ENCODE assay signal across 5 worm cellular contexts in genomic region chrIV:5317106-5317505, ce11.
TF ChIP-seq lines count a peak whose summit lies in the region.

No protein-coding gene starts in this region.

TF ChIP-seq in whole organism, L1 larva, 84 proteins besides CTCF, POLR2A, EP300 and RAD21 (continues in another document):
- TF ChIP-seq nhr-90 (tag; optimal IDR thresholded peaks at IDR 0.05; lab: Kevin White, UChicago; ENCODE audit: poor library complexity) = peak; percentile 87
- no peak for TF ChIP-seq hlh-4 (tag; optimal IDR thresholded peaks at IDR 0.05; lab: Kevin White, UChicago)
- TF ChIP-seq lir-3 (tag; optimal IDR thresholded peaks at IDR 0.05; lab: Kevin White, UChicago; ENCODE audit: poor library complexity) = no peak
- no peak for TF ChIP-seq fkh-4 (tag; optimal IDR thresholded peaks at IDR 0.05; lab: Kevin White, UChicago; ENCODE audit: borderline replicate concordance)
- TF ChIP-seq snu-23 (GFP tag; optimal IDR thresholded peaks at IDR 0.05; lab: Kevin White, UChicago) = peak; percentile 61
- TF ChIP-seq nhr-77 (tag; optimal IDR thresholded peaks at IDR 0.05; lab: Kevin White, UChicago) = no peak
- TF ChIP-seq ces-1 (GFP tag; optimal IDR thresholded peaks at IDR 0.05; lab: Kevin White, UChicago) = no peak
- no peak for TF ChIP-seq sox-4 (tag; optimal IDR thresholded peaks at IDR 0.05; lab: Kevin White, UChicago)
- peak; percentile 92 for TF ChIP-seq nhr-85 (tag; lab: Kevin White, UChicago)
- no peak for TF ChIP-seq ceh-90 (tag; optimal IDR thresholded peaks at IDR 0.05; lab: Kevin White, UChicago)
- no peak for TF ChIP-seq egl-27 (tag; optimal IDR thresholded peaks at IDR 0.05; lab: Kevin White, UChicago)
- TF ChIP-seq nhr-47 (tag; optimal IDR thresholded peaks at IDR 0.05; lab: Kevin White, UChicago) = peak; percentile 59
- no peak for TF ChIP-seq tlp-1 (tag; optimal IDR thresholded peaks at IDR 0.05; lab: Kevin White, UChicago)
- TF ChIP-seq lin-35 (GFP tag; optimal IDR thresholded peaks at IDR 0.05; lab: Kevin White, UChicago) = peak in 1 of 2 experiments; percentile 44
- TF ChIP-seq nhr-76 (tag; optimal IDR thresholded peaks at IDR 0.05; lab: Kevin White, UChicago) = no peak
- TF ChIP-seq blmp-1 (tag; optimal IDR thresholded peaks at IDR 0.05; lab: Kevin White, UChicago) = no peak
- no peak for TF ChIP-seq nhr-28 (tag; optimal IDR thresholded peaks at IDR 0.05; lab: Kevin White, UChicago)
- TF ChIP-seq unc-30 (tag; optimal IDR thresholded peaks at IDR 0.05; lab: Kevin White, UChicago) = no peak
- no peak for TF ChIP-seq xbp-1 (tag; optimal IDR thresholded peaks at IDR 0.05; lab: Kevin White, UChicago)

TF ChIP-seq in whole organism, L2 larva, 48 proteins besides CTCF, POLR2A, EP300 and RAD21 (continues in another document):
- no peak for TF ChIP-seq mab-5 (tag; optimal IDR thresholded peaks at IDR 0.05; lab: Kevin White, UChicago)
- peak; percentile 5 for TF ChIP-seq F13H6.1 (tag; optimal IDR thresholded peaks at IDR 0.05; lab: Kevin White, UChicago)
- no peak for TF ChIP-seq unc-55 (GFP tag; optimal IDR thresholded peaks at IDR 0.05; lab: Kevin White, UChicago)
- TF ChIP-seq crh-2 (tag; optimal IDR thresholded peaks at IDR 0.05; lab: Kevin White, UChicago) = peak; percentile 25
- peak; percentile 58 for TF ChIP-seq gmeb-1 (tag; optimal IDR thresholded peaks at IDR 0.05; lab: Kevin White, UChicago)
- TF ChIP-seq peb-1 (tag; optimal IDR thresholded peaks at IDR 0.05; lab: Kevin White, UChicago) = no peak
- peak; percentile 2 for TF ChIP-seq fos-1 (tag; optimal IDR thresholded peaks at IDR 0.05; lab: Kevin White, UChicago)
- TF ChIP-seq nhr-12 (tag; optimal IDR thresholded peaks at IDR 0.05; lab: Kevin White, UChicago) = no peak
- no peak for TF ChIP-seq lin-11 (tag; optimal IDR thresholded peaks at IDR 0.05; lab: Kevin White, UChicago)
- peak; percentile 16 for TF ChIP-seq nhr-21 (tag; optimal IDR thresholded peaks at IDR 0.05; lab: Kevin White, UChicago)
- TF ChIP-seq lin-13 (GFP tag; optimal IDR thresholded peaks at IDR 0.05; lab: Kevin White, UChicago) = no peak
- TF ChIP-seq ama-1 (optimal IDR thresholded peaks at IDR 0.05; lab: Kevin White, UChicago) = peak; percentile 87
- TF ChIP-seq ztf-11 (tag; optimal IDR thresholded peaks at IDR 0.05; lab: Kevin White, UChicago) = no peak
- no peak for TF ChIP-seq zag-1 (tag; optimal IDR thresholded peaks at IDR 0.05; lab: Kevin White, UChicago)
- no peak for TF ChIP-seq nhr-129 (tag; optimal IDR thresholded peaks at IDR 0.05; lab: Kevin White, UChicago)
- no peak for TF ChIP-seq nhr-77 (tag; optimal IDR thresholded peaks at IDR 0.05; lab: Kevin White, UChicago)
- no peak for TF ChIP-seq unc-39 (tag; optimal IDR thresholded peaks at IDR 0.05; lab: Kevin White, UChicago)
- no peak for TF ChIP-seq nhr-23 (tag; optimal IDR thresholded peaks at IDR 0.05; lab: Kevin White, UChicago)
- no peak for TF ChIP-seq elt-1 (tag; optimal IDR thresholded peaks at IDR 0.05; lab: Kevin White, UChicago)
- peak; percentile 63 for TF ChIP-seq sma-3 (GFP tag; optimal IDR thresholded peaks at IDR 0.05; lab: Kevin White, UChicago)

TF ChIP-seq in whole organism, L3 larva, 47 proteins besides CTCF, POLR2A, EP300 and RAD21 (continues in another document):
- TF ChIP-seq egl-5 (tag; optimal IDR thresholded peaks at IDR 0.05; lab: Kevin White, UChicago) = no peak
- TF ChIP-seq ztf-4 (tag; optimal IDR thresholded peaks at IDR 0.05; lab: Kevin White, UChicago) = no peak
- no peak for TF ChIP-seq elt-1 (tag; optimal IDR thresholded peaks at IDR 0.05; lab: Kevin White, UChicago)
- TF ChIP-seq mdl-1 (tag; optimal IDR thresholded peaks at IDR 0.05; lab: Kevin White, UChicago) = no peak
- TF ChIP-seq nhr-28 (tag; optimal IDR thresholded peaks at IDR 0.05; lab: Kevin White, UChicago) = no peak
- TF ChIP-seq hmg-11 (tag; optimal IDR thresholded peaks at IDR 0.05; lab: Kevin White, UChicago) = no peak
- no peak for TF ChIP-seq eor-1 (tag; optimal IDR thresholded peaks at IDR 0.05; lab: Kevin White, UChicago)
- TF ChIP-seq tbx-2 (tag; optimal IDR thresholded peaks at IDR 0.05; lab: Kevin White, UChicago) = no peak
- peak; percentile 37 for TF ChIP-seq nhr-23 (tag; optimal IDR thresholded peaks at IDR 0.05; lab: Kevin White, UChicago)
- no peak for TF ChIP-seq nfya-1 (tag; optimal IDR thresholded peaks at IDR 0.05; lab: Kevin White, UChicago; ENCODE audit: insufficient read depth)
- peak; percentile 24 for TF ChIP-seq elt-2 (tag; optimal IDR thresholded peaks at IDR 0.05; lab: Kevin White, UChicago)
- TF ChIP-seq jun-1 (tag; optimal IDR thresholded peaks at IDR 0.05; lab: Kevin White, UChicago) = no peak
- no peak for TF ChIP-seq sea-2 (GFP tag; optimal IDR thresholded peaks at IDR 0.05; lab: Kevin White, UChicago)
- TF ChIP-seq nhr-77 (tag; optimal IDR thresholded peaks at IDR 0.05; lab: Kevin White, UChicago) = no peak
- no peak for TF ChIP-seq pqm-1 (tag; optimal IDR thresholded peaks at IDR 0.05; lab: Kevin White, UChicago)
- TF ChIP-seq nhr-43 (tag; optimal IDR thresholded peaks at IDR 0.05; lab: Kevin White, UChicago; ENCODE audit: poor library complexity, severe bottlenecking) = peak; percentile 54
- no peak for TF ChIP-seq R02D3.7 (tag; optimal IDR thresholded peaks at IDR 0.05; lab: Kevin White, UChicago)
- no peak for TF ChIP-seq elt-3 (tag; optimal IDR thresholded peaks at IDR 0.05; lab: Kevin White, UChicago)
- TF ChIP-seq snpc-4 (tag; optimal IDR thresholded peaks at IDR 0.05; lab: Kevin White, UChicago) = peak; percentile 95
- no peak for TF ChIP-seq nhr-67 (tag; optimal IDR thresholded peaks at IDR 0.05; lab: Kevin White, UChicago)
- TF ChIP-seq egl-27 (tag; optimal IDR thresholded peaks at IDR 0.05; lab: Kevin White, UChicago) = no peak

TF ChIP-seq in whole organism, L4 larva, 104 proteins besides CTCF, POLR2A, EP300 and RAD21:
- TF ChIP-seq snpc-4 (tag; optimal IDR thresholded peaks at IDR 0.05; lab: Kevin White, UChicago) (peak; percentile 78), dve-1 (tag; optimal IDR thresholded peaks at IDR 0.05; lab: Kevin White, UChicago; ENCODE audit: insufficient read depth) (peak; percentile 70), set-16 (GFP tag; IDR thresholded peaks at IDR 0.05; lab: Robert Waterston, UW) (no peak), arid-1 (GFP tag; conservative IDR thresholded peaks at IDR 0.05; lab: Robert Waterston, UW) (0 out of 2 replicates have a peak, but pooled peaks have one; percentile 18), nhr-102 (tag; optimal IDR thresholded peaks at IDR 0.05; lab: Kevin White, UChicago) (peak; percentile 72), F49E8.2 (tag; optimal IDR thresholded peaks at IDR 0.05; lab: Kevin White, UChicago; ENCODE audit: borderline replicate concordance) (peak; percentile 53), daf-16 (GFP tag; optimal IDR thresholded peaks at IDR 0.05; lab: Kevin White, UChicago) (no peak), daf-16 (tag; optimal IDR thresholded peaks at IDR 0.05; lab: Kevin White, UChicago) (peak; percentile 31), duxl-1 (tag; optimal IDR thresholded peaks at IDR 0.05; lab: Kevin White, UChicago; ENCODE audit: poor library complexity) (peak; percentile 69), snpc-1.2 (GFP tag; IDR thresholded peaks at IDR 0.05; lab: Robert Waterston, UW) (peak; percentile 99), ceh-82 (tag; optimal IDR thresholded peaks at IDR 0.05; lab: Kevin White, UChicago) (no peak), nhr-42 (GFP tag; IDR thresholded peaks at IDR 0.05; lab: Robert Waterston, UW) (peak; percentile 25; the same call in 1 of the 2 replicates), lin-38 (GFP tag; IDR thresholded peaks at IDR 0.05; lab: Robert Waterston, UW) (peak; percentile 54), T26A8.4 (GFP tag; IDR thresholded peaks at IDR 0.05; lab: Robert Waterston, UW) (peak; percentile 80), pqm-1 (tag; optimal IDR thresholded peaks at IDR 0.05; lab: Kevin White, UChicago) (no peak), nhr-25 (tag; optimal IDR thresholded peaks at IDR 0.05; lab: Kevin White, UChicago; ENCODE audit: borderline replicate concordance, insufficient read depth) (peak; percentile 22), nhr-41 (GFP tag; IDR thresholded peaks at IDR 0.05; lab: Robert Waterston, UW) (no peak), hlh-30 (tag; optimal IDR thresholded peaks at IDR 0.05; lab: Kevin White, UChicago; ENCODE audit: insufficient read depth) (peak; percentile 31)

TF ChIP-seq in whole organism, young adult, 124 proteins besides CTCF, POLR2A, EP300 and RAD21 (continues in another document):
- TF ChIP-seq Y53F4B.3 (GFP tag; IDR thresholded peaks at IDR 0.05; lab: Robert Waterston, UW) = no peak
- no peak for TF ChIP-seq dpff-1 (tag; optimal IDR thresholded peaks at IDR 0.05; lab: Kevin White, UChicago)
- TF ChIP-seq madf-6 (GFP tag; IDR thresholded peaks at IDR 0.05; lab: Robert Waterston, UW) = no peak
- no peak for TF ChIP-seq Y79H2A.3 (GFP tag; conservative IDR thresholded peaks at IDR 0.05; lab: Robert Waterston, UW)
- no peak for TF ChIP-seq C06A6.2 (GFP tag; conservative IDR thresholded peaks at IDR 0.05; lab: Robert Waterston, UW)
- TF ChIP-seq ccch-3 (GFP tag; optimal IDR thresholded peaks at IDR 0.05; lab: Kevin White, UChicago) = no peak
- peak; percentile 62 for TF ChIP-seq ceh-100 (GFP tag; IDR thresholded peaks at IDR 0.05; lab: Robert Waterston, UW)
- TF ChIP-seq bed-1 (GFP tag; IDR thresholded peaks at IDR 0.05; lab: Robert Waterston, UW) = no peak
- no peak for TF ChIP-seq F37B4.10 (GFP tag; IDR thresholded peaks at IDR 0.05; lab: Robert Waterston, UW)
- peak; percentile 4 for TF ChIP-seq B0261.1 (tag; optimal IDR thresholded peaks at IDR 0.05; lab: Kevin White, UChicago)
- TF ChIP-seq sea-2 (GFP tag; IDR thresholded peaks at IDR 0.05; lab: Robert Waterston, UW) = no peak
- TF ChIP-seq T26A5.8 (tag; optimal IDR thresholded peaks at IDR 0.05; lab: Kevin White, UChicago) = no peak
- no peak for TF ChIP-seq egl-44 (GFP tag; IDR thresholded peaks at IDR 0.05; lab: Robert Waterston, UW)
- 0 out of 2 replicates have a peak, but pooled peaks have one; percentile 23 for TF ChIP-seq madf-8 (GFP tag; conservative IDR thresholded peaks at IDR 0.05; lab: Robert Waterston, UW)
- TF ChIP-seq efl-1 (GFP tag; optimal IDR thresholded peaks at IDR 0.05; lab: Kevin White, UChicago) = no peak
- TF ChIP-seq zfh-2 (GFP tag; conservative IDR thresholded peaks at IDR 0.05; lab: Robert Waterston, UW) = no peak
- no peak for TF ChIP-seq F39B2.1 (GFP tag; IDR thresholded peaks at IDR 0.05; lab: Robert Waterston, UW)
- peak; percentile 85 for TF ChIP-seq pbrm-1 (GFP tag; IDR thresholded peaks at IDR 0.05; lab: Robert Waterston, UW)
- peak; percentile 94 for TF ChIP-seq snpc-1.1 (tag; optimal IDR thresholded peaks at IDR 0.05; lab: Kevin White, UChicago; ENCODE audit: insufficient read depth)
- TF ChIP-seq athp-1 (tag; optimal IDR thresholded peaks at IDR 0.05; lab: Kevin White, UChicago) = no peak
- no peak for TF ChIP-seq ceh-58 (GFP tag; IDR thresholded peaks at IDR 0.05; lab: Robert Waterston, UW)
- no peak for TF ChIP-seq F22D6.2 (tag; optimal IDR thresholded peaks at IDR 0.05; lab: Kevin White, UChicago)
- TF ChIP-seq ama-1 (optimal IDR thresholded peaks at IDR 0.05; lab: Kevin White, UChicago) = no peak
- no peak for TF ChIP-seq ama-1 (GFP tag; optimal IDR thresholded peaks at IDR 0.05; lab: Kevin White, UChicago)
- no peak for TF ChIP-seq let-607 (tag; optimal IDR thresholded peaks at IDR 0.05; lab: Kevin White, UChicago)
- TF ChIP-seq T07F8.4 (tag; optimal IDR thresholded peaks at IDR 0.05; lab: Kevin White, UChicago) = no peak
